Fruit fly (Drosophila melanogaster) whole organism: ENCODE results near the gene CG13390.

Source experiments
- CG8478 ChIP-seq: fragments of >200 bp; optimal IDR thresholded peaks from 2 replicates; lab custom pipeline; 2018; ENCODE audit warnings: inconsistent platforms
- Dll ChIP-seq: fragments of >200 bp; optimal IDR thresholded peaks from 2 replicates; lab custom pipeline; 2017
- EcR ChIP-seq, 2 experiments: fragments of >200 bp; optimal IDR thresholded peaks; 2 replicates each; lab custom pipeline; 2017; ENCODE audit warnings: missing biosample characterization in 2 of 2, missing genetic modification characterization in 2 of 2, missing genetic modification reagents in 2 of 2
- pan ChIP-seq: fragments of >200 bp; optimal IDR thresholded peaks from 2 replicates; lab custom pipeline; 2017
- psq ChIP-seq: fragments of >200 bp; optimal IDR thresholded peaks from 2 replicates; lab custom pipeline; 2017
- usp ChIP-seq: fragments of >200 bp; optimal IDR thresholded peaks from 2 replicates; lab custom pipeline; 2017; ENCODE audit warnings: missing biosample characterization, missing genetic modification characterization, mixed read lengths

dm6 chr2L:8399863-8400598 lies 23.4 kb upstream of the CG13390 start, which contains the start of gene CG31898:
- TF ChIP-seq Dll (lab: Kevin White, UChicago) (no peak), CG8478 (lab: Kevin White, UChicago) (no peak), psq (lab: Kevin White, UChicago) (no peak), usp (no peak), pan (lab: Kevin White, UChicago) (no peak), EcR (GFP tag; optimal IDR thresholded peaks at IDR 0.05; lab: Kevin White, UChicago) (no peak)
